Worm (Caenorhabditis elegans) whole organism, midembryonic: Measurements from ENCODE around the gene F15H10.5.

Source experiments
- T22C8.4 ChIP-seq: fragments of 200-800 bp; sonication (Bioruptor generic); IDR thresholded peaks from 2 replicates; pipeline ENCODE4 v1.3.6; 2022; ENCODE audit warnings: missing genetic modification characterization, missing compliant biosample characterization
- cog-1 ChIP-seq: sonication (generic microtip); optimal IDR thresholded peaks from 2 replicates; lab custom pipeline; 2016; ENCODE audit warnings: missing genetic modification characterization, missing compliant biosample characterization
- flt-1 ChIP-seq: fragments of 200-800 bp; sonication (Bioruptor generic); IDR thresholded peaks from 2 replicates; pipeline ENCODE4 v1.3.6; 2022; ENCODE audit warnings: missing genetic modification characterization, missing compliant biosample characterization
- klf-2 ChIP-seq: fragments of 200-800 bp; sonication (Bioruptor generic); conservative IDR thresholded peaks from 2 replicates; pipeline ENCODE4 v1.3.6; 2022; ENCODE audit warnings: missing genetic modification reagents, missing genetic modification characterization, missing compliant biosample characterization
- med-1 ChIP-seq: sonication (generic microtip); optimal IDR thresholded peaks from 2 replicates; lab custom pipeline; 2017; ENCODE audit warnings: missing genetic modification characterization, mild to moderate bottlenecking, missing compliant biosample characterization, antibody characterized with exemption, missing genetic modification reagents; ENCODE audit not compliant: insufficient read depth
- ref-1 ChIP-seq: fragments of 200-800 bp; sonication (Bioruptor generic); conservative IDR thresholded peaks from 2 replicates; pipeline ENCODE4 v1.3.6; 2022; ENCODE audit warnings: missing genetic modification reagents, missing genetic modification characterization, missing compliant biosample characterization
- tab-1 ChIP-seq: fragments of 200-800 bp; sonication (Bioruptor generic); IDR thresholded peaks from 2 replicates; pipeline ENCODE4 v1.3.6; 2022; ENCODE audit warnings: missing genetic modification characterization, missing compliant biosample characterization
- ztf-23 ChIP-seq: fragments of 200-800 bp; sonication (Bioruptor generic); IDR thresholded peaks from 2 replicates; pipeline ENCODE4 v1.3.6; 2022; ENCODE audit warnings: missing genetic modification reagents, missing genetic modification characterization, missing compliant biosample characterization
- ztf-29 ChIP-seq: fragments of 200-800 bp; sonication (Bioruptor generic); IDR thresholded peaks from 2 replicates; pipeline ENCODE4 v1.3.6; 2022; ENCODE audit warnings: missing genetic modification reagents, missing genetic modification characterization, missing compliant biosample characterization

F15H10.5 gene

ce11 chrV:10435198-10435597, 16.3 kb upstream of the F15H10.5 start:
- no peak for TF ChIP-seq ztf-23
- no peak for TF ChIP-seq flt-1 (GFP tag; lab: Robert Waterston, UW)
- TF ChIP-seq T22C8.4 (GFP tag; lab: Robert Waterston, UW) = no peak
- TF ChIP-seq ztf-29 (GFP tag; lab: Robert Waterston, UW) = no peak
- TF ChIP-seq cog-1 (tag; lab: Kevin White, UChicago) = no peak
- no peak for TF ChIP-seq ref-1 (GFP tag; lab: Robert Waterston, UW)
- no peak for TF ChIP-seq med-1 (GFP tag; lab: Kevin White, UChicago)
- no peak for TF ChIP-seq klf-2 (GFP tag; lab: Robert Waterston, UW)
- no peak for TF ChIP-seq tab-1 (GFP tag; lab: Robert Waterston, UW)

- TF ChIP-seq med-1 (GFP tag; lab: Kevin White, UChicago) (no peak), ztf-23 (no peak), klf-2 (GFP tag; lab: Robert Waterston, UW) (no peak)
Measured at ce11 chrV:10433721-10434120, 14.9 kb upstream of the F15H10.5 start, which contains the start of gene Y32F6A.4. TSS of gene Y32F6A.4 (minus strand) at chrV:10434067.

ce11 chrV:10432607-10433006, 13.7 kb upstream of the F15H10.5 start:
- TF ChIP-seq tab-1 (GFP tag; lab: Robert Waterston, UW) (no peak), cog-1 (tag; lab: Kevin White, UChicago) (no peak), ref-1 (GFP tag; lab: Robert Waterston, UW) (no peak), klf-2 (GFP tag; lab: Robert Waterston, UW) (no peak), flt-1 (GFP tag; lab: Robert Waterston, UW) (no peak), T22C8.4 (GFP tag; lab: Robert Waterston, UW) (no peak), ztf-23 (no peak), med-1 (GFP tag; lab: Kevin White, UChicago) (no peak), ztf-29 (GFP tag; lab: Robert Waterston, UW) (no peak)

- no peak for TF ChIP-seq T22C8.4 (GFP tag; lab: Robert Waterston, UW)
Measured at ce11 chrV:10428608-10429007, 9.7 kb upstream of the F15H10.5 start, which contains the start of gene tag-314. TSS of gene tag-314 (minus strand) at chrV:10428708.

ce11 chrV:10426253-10426652, 7.4 kb upstream of the F15H10.5 start, which contains the start of gene apc-10:
TSS of gene apc-10 (minus strand) at chrV:10426353.
- no peak for TF ChIP-seq flt-1 (GFP tag; lab: Robert Waterston, UW)
- TF ChIP-seq cog-1 (tag; lab: Kevin White, UChicago) = no peak
- TF ChIP-seq tab-1 (GFP tag; lab: Robert Waterston, UW) = no peak
- TF ChIP-seq ztf-23 = no peak
- TF ChIP-seq klf-2 (GFP tag; lab: Robert Waterston, UW) = no peak
- no peak for TF ChIP-seq med-1 (GFP tag; lab: Kevin White, UChicago)
- no peak for TF ChIP-seq T22C8.4 (GFP tag; lab: Robert Waterston, UW)

ce11 chrV:10425098-10425497, 6.2 kb upstream of the F15H10.5 start, which contains the start of gene col-12:
TSS of gene col-12 (minus strand) at chrV:10425198.
- TF ChIP-seq klf-2 (GFP tag; lab: Robert Waterston, UW) = no peak
- no peak for TF ChIP-seq ref-1 (GFP tag; lab: Robert Waterston, UW)
- TF ChIP-seq tab-1 (GFP tag; lab: Robert Waterston, UW) = no peak
- no peak for TF ChIP-seq ztf-29 (GFP tag; lab: Robert Waterston, UW)
- no peak for TF ChIP-seq med-1 (GFP tag; lab: Kevin White, UChicago)
- no peak for TF ChIP-seq ztf-23
- TF ChIP-seq flt-1 (GFP tag; lab: Robert Waterston, UW) = no peak
- TF ChIP-seq T22C8.4 (GFP tag; lab: Robert Waterston, UW) = no peak
- no peak for TF ChIP-seq cog-1 (tag; lab: Kevin White, UChicago)

ce11 chrV:10423511-10423910, 4.7 kb upstream of the F15H10.5 start:
- TF ChIP-seq klf-2 (GFP tag; lab: Robert Waterston, UW) (no peak), ztf-23 (no peak), flt-1 (GFP tag; lab: Robert Waterston, UW) (no peak), med-1 (GFP tag; lab: Kevin White, UChicago) (no peak), ref-1 (GFP tag; lab: Robert Waterston, UW) (no peak), tab-1 (GFP tag; lab: Robert Waterston, UW) (no peak), T22C8.4 (GFP tag; lab: Robert Waterston, UW) (no peak)

- TF ChIP-seq klf-2 (GFP tag; lab: Robert Waterston, UW) (no peak), cog-1 (tag; lab: Kevin White, UChicago) (no peak), ztf-29 (GFP tag; lab: Robert Waterston, UW) (no peak), T22C8.4 (GFP tag; lab: Robert Waterston, UW) (no peak), med-1 (GFP tag; lab: Kevin White, UChicago) (no peak), flt-1 (GFP tag; lab: Robert Waterston, UW) (no peak), tab-1 (GFP tag; lab: Robert Waterston, UW) (no peak), ztf-23 (no peak), ref-1 (GFP tag; lab: Robert Waterston, UW) (no peak)
Measured at ce11 chrV:10421802-10422201, 2.9 kb upstream of the F15H10.5 start, which contains the start of gene col-13. TSS of gene col-13 (minus strand) at chrV:10421902.

ce11 chrV:10416925-10417324, 1.9 kb downstream of the F15H10.5 start, which contains the start of gene F15H10.10:
TSS of gene F15H10.10 (minus strand) at chrV:10417025.
- no peak for TF ChIP-seq ref-1 (GFP tag; lab: Robert Waterston, UW)
- TF ChIP-seq ztf-23 = no peak
- no peak for TF ChIP-seq cog-1 (tag; lab: Kevin White, UChicago)
- no peak for TF ChIP-seq T22C8.4 (GFP tag; lab: Robert Waterston, UW)
- TF ChIP-seq med-1 (GFP tag; lab: Kevin White, UChicago) = no peak
- TF ChIP-seq flt-1 (GFP tag; lab: Robert Waterston, UW) = no peak

- no peak for TF ChIP-seq ref-1 (GFP tag; lab: Robert Waterston, UW)
- no peak for TF ChIP-seq klf-2 (GFP tag; lab: Robert Waterston, UW)
Measured at ce11 chrV:10414610-10415009, 4.3 kb downstream of the F15H10.5 start, which contains the start of gene F15H10.9. TSS of gene F15H10.9 (minus strand) at chrV:10414710.
